Fruit fly (Drosophila melanogaster) whole organism, prepupa: ENCODE data around the gene CG13855.

Experiments used
- CG10631 ChIP-seq: fragments of 200-800 bp; sonication (Bioruptor generic); optimal IDR thresholded peaks from 2 replicates; lab custom pipeline; 2016; ENCODE audit warnings: missing biosample characterization, missing genetic modification characterization
- CG10669 ChIP-seq: fragments of 200-800 bp; sonication (Bioruptor generic); optimal IDR thresholded peaks from 3 replicates; lab custom pipeline; 2018; ENCODE audit warnings: missing biosample characterization, mild to moderate bottlenecking, missing genetic modification characterization, moderate library complexity
- CG11294 ChIP-seq: fragments of 200-800 bp; sonication (Bioruptor generic); IDR thresholded peaks from 2 replicates; pipeline ENCODE4 v1.3.6; 2022; ENCODE audit warnings: missing biosample characterization, missing genetic modification characterization
- CG11762 ChIP-seq: fragments of 200-800 bp; sonication (Bioruptor generic); optimal IDR thresholded peaks from 3 replicates; lab custom pipeline; 2016; ENCODE audit warnings: missing biosample characterization, missing genetic modification characterization; ENCODE audit not compliant: insufficient read depth
- CG11902 ChIP-seq: fragments of 200-800 bp; sonication (Bioruptor generic); optimal IDR thresholded peaks from 3 replicates; lab custom pipeline; 2016; ENCODE audit warnings: missing biosample characterization, missing genetic modification characterization
- CG15336 ChIP-seq: fragments of 200-800 bp; sonication (Bioruptor generic); IDR thresholded peaks from 2 replicates; pipeline ENCODE4 v1.3.6; 2022; ENCODE audit warnings: missing biosample characterization, missing genetic modification characterization
- CG1621 ChIP-seq: fragments of 200-800 bp; sonication (Bioruptor generic); optimal IDR thresholded peaks from 3 replicates; lab custom pipeline; 2018; ENCODE audit warnings: missing biosample characterization, mild to moderate bottlenecking, missing genetic modification characterization
- CG16779 ChIP-seq: fragments of 200-800 bp; sonication (Bioruptor generic); optimal IDR thresholded peaks from 3 replicates; lab custom pipeline; 2017; ENCODE audit warnings: missing biosample characterization, mild to moderate bottlenecking, missing genetic modification characterization
- CG3032 ChIP-seq: fragments of 200-800 bp; optimal IDR thresholded peaks from 2 replicates; lab custom pipeline; 2019; ENCODE audit warnings: missing biosample characterization, mild to moderate bottlenecking, missing genetic modification characterization, moderate library complexity
- CG31627 ChIP-seq: fragments of 200-800 bp; sonication (Bioruptor generic); optimal IDR thresholded peaks from 3 replicates; lab custom pipeline; 2016; ENCODE audit warnings: missing biosample characterization, missing genetic modification characterization
- CG32006 ChIP-seq: fragments of 200-800 bp; sonication (Bioruptor generic); optimal IDR thresholded peaks from 3 replicates; lab custom pipeline; 2017; ENCODE audit warnings: missing biosample characterization, mild to moderate bottlenecking, missing genetic modification characterization
- CG3919 ChIP-seq: fragments of 200-800 bp; sonication (Bioruptor generic); optimal IDR thresholded peaks from 3 replicates; lab custom pipeline; 2016; ENCODE audit warnings: missing biosample characterization, missing genetic modification characterization
- CG6276 ChIP-seq: fragments of 200-800 bp; sonication (Bioruptor generic); optimal IDR thresholded peaks from 2 replicates; lab custom pipeline; 2017; ENCODE audit warnings: missing biosample characterization, mild to moderate bottlenecking, missing genetic modification characterization
- CG6792 ChIP-seq: fragments of 200-800 bp; sonication (Bioruptor generic); optimal IDR thresholded peaks from 3 replicates; lab custom pipeline; 2016; ENCODE audit warnings: missing biosample characterization, missing genetic modification characterization
- CG6808 ChIP-seq: fragments of 200-800 bp; sonication (Bioruptor generic); optimal IDR thresholded peaks from 3 replicates; lab custom pipeline; 2017; ENCODE audit warnings: missing biosample characterization, missing genetic modification characterization, mild to moderate bottlenecking, moderate library complexity, missing genetic modification reagents
- CG6854 ChIP-seq: fragments of 200-800 bp; sonication (Bioruptor generic); optimal IDR thresholded peaks from 2 replicates; lab custom pipeline; 2017; ENCODE audit warnings: missing biosample characterization, mild to moderate bottlenecking, missing genetic modification characterization
- CG7368 ChIP-seq: fragments of 200-800 bp; sonication (Bioruptor generic); optimal IDR thresholded peaks from 3 replicates; lab custom pipeline; 2016; ENCODE audit warnings: missing biosample characterization, missing genetic modification characterization
- CG8319 ChIP-seq: fragments of 200-800 bp; sonication (Bioruptor generic); optimal IDR thresholded peaks from 3 replicates; lab custom pipeline; 2016; ENCODE audit warnings: missing biosample characterization, missing genetic modification characterization
- CG9139 ChIP-seq: fragments of 200-800 bp; sonication (Bioruptor generic); optimal IDR thresholded peaks from 3 replicates; lab custom pipeline; 2017; ENCODE audit warnings: missing biosample characterization, mild to moderate bottlenecking, missing genetic modification characterization
- Eip75B ChIP-seq: fragments of 200-800 bp; sonication (Bioruptor generic); optimal IDR thresholded peaks from 3 replicates; lab custom pipeline; 2016; ENCODE audit warnings: missing biosample characterization, missing genetic modification characterization
- Ets21C ChIP-seq: fragments of 200-800 bp; sonication (Bioruptor generic); optimal IDR thresholded peaks from 3 replicates; lab custom pipeline; 2016; ENCODE audit warnings: missing biosample characterization, missing genetic modification characterization
- Hr39 ChIP-seq: fragments of 200-800 bp; sonication (Bioruptor generic); optimal IDR thresholded peaks from 2 replicates; lab custom pipeline; 2016; ENCODE audit warnings: missing biosample characterization, missing genetic modification characterization
- Hr4 ChIP-seq: fragments of 200-800 bp; sonication (Bioruptor generic); optimal IDR thresholded peaks from 3 replicates; lab custom pipeline; 2016; ENCODE audit warnings: missing biosample characterization, missing genetic modification characterization
- Lpt ChIP-seq: fragments of 200-800 bp; sonication (Bioruptor generic); optimal IDR thresholded peaks from 3 replicates; lab custom pipeline; 2016; ENCODE audit warnings: missing biosample characterization, missing genetic modification characterization
- Met ChIP-seq: fragments of 200-800 bp; sonication (Bioruptor generic); optimal IDR thresholded peaks from 3 replicates; lab custom pipeline; 2016; ENCODE audit warnings: missing biosample characterization, missing genetic modification characterization
- OdsH ChIP-seq: fragments of 200-800 bp; sonication (Bioruptor generic); optimal IDR thresholded peaks from 3 replicates; lab custom pipeline; 2016; ENCODE audit warnings: missing biosample characterization, missing genetic modification characterization
- Smox ChIP-seq: fragments of 200-800 bp; sonication (Bioruptor generic); optimal IDR thresholded peaks from 3 replicates; lab custom pipeline; 2016; ENCODE audit warnings: missing biosample characterization, missing genetic modification characterization
- Sox102F ChIP-seq: fragments of 200-800 bp; sonication (Bioruptor generic); optimal IDR thresholded peaks from 2 replicates; lab custom pipeline; 2016; ENCODE audit warnings: missing biosample characterization, mild to moderate bottlenecking, missing genetic modification characterization
- Sox14 ChIP-seq: fragments of 200-800 bp; sonication (Bioruptor generic); optimal IDR thresholded peaks from 3 replicates; lab custom pipeline; 2016; ENCODE audit warnings: missing biosample characterization, missing genetic modification characterization
- Sox15 ChIP-seq: fragments of 200-800 bp; sonication (Bioruptor generic); optimal IDR thresholded peaks from 3 replicates; lab custom pipeline; 2016; ENCODE audit warnings: missing biosample characterization, missing genetic modification characterization
- acj6 ChIP-seq: fragments of 200-800 bp; sonication (Bioruptor generic); optimal IDR thresholded peaks from 3 replicates; lab custom pipeline; 2016; ENCODE audit warnings: missing biosample characterization, missing genetic modification characterization
- cyc ChIP-seq: fragments of 200-800 bp; sonication (Bioruptor generic); optimal IDR thresholded peaks from 3 replicates; lab custom pipeline; 2016; ENCODE audit warnings: missing biosample characterization, missing genetic modification characterization
- dsx ChIP-seq: fragments of 200-800 bp; optimal IDR thresholded peaks from 3 replicates; lab custom pipeline; 2019; ENCODE audit warnings: missing biosample characterization, mild to moderate bottlenecking, missing genetic modification characterization, moderate library complexity; ENCODE audit not compliant: poor library complexity, severe bottlenecking
- eg ChIP-seq: fragments of 200-800 bp; sonication (Bioruptor generic); IDR thresholded peaks from 3 replicates; pipeline ENCODE4 v1.3.6; 2022; ENCODE audit warnings: missing biosample characterization, missing genetic modification characterization
- esn ChIP-seq: fragments of 200-800 bp; sonication (Bioruptor generic); optimal IDR thresholded peaks from 2 replicates; lab custom pipeline; 2016; ENCODE audit warnings: missing biosample characterization, mild to moderate bottlenecking, missing genetic modification characterization, moderate library complexity
- fd59A ChIP-seq: fragments of 200-800 bp; sonication (Bioruptor generic); optimal IDR thresholded peaks from 2 replicates; lab custom pipeline; 2017; ENCODE audit warnings: missing biosample characterization, mild to moderate bottlenecking, missing genetic modification characterization, missing genetic modification reagents
- fkh ChIP-seq: fragments of 200-800 bp; sonication (Bioruptor generic); optimal IDR thresholded peaks from 3 replicates; lab custom pipeline; 2017; ENCODE audit warnings: missing biosample characterization, mild to moderate bottlenecking, missing genetic modification characterization, moderate library complexity
- lz ChIP-seq: fragments of 200-800 bp; sonication (Bioruptor generic); optimal IDR thresholded peaks from 3 replicates; lab custom pipeline; 2016; ENCODE audit warnings: missing biosample characterization, missing genetic modification characterization
- pdm3 ChIP-seq: fragments of 200-800 bp; sonication (Bioruptor generic); optimal IDR thresholded peaks from 3 replicates; lab custom pipeline; 2016; ENCODE audit warnings: missing biosample characterization, missing genetic modification characterization
- salr ChIP-seq, 2 experiments: fragments of 200-800 bp; sonication (Bioruptor generic); optimal IDR thresholded peaks; 3 replicates each; lab custom pipeline; 2016 to 2018; ENCODE audit warnings: missing biosample characterization in 2 of 2, missing genetic modification characterization in 2 of 2, mild to moderate bottlenecking in 1 of 2
- spab ChIP-seq: fragments of 200-800 bp; sonication (Bioruptor generic); optimal IDR thresholded peaks from 2 replicates; lab custom pipeline; 2017; ENCODE audit warnings: missing biosample characterization, mild to moderate bottlenecking, missing genetic modification characterization, missing genetic modification reagents
- ss ChIP-seq, 2 experiments: fragments of 200-800 bp; sonication (Bioruptor generic); optimal IDR thresholded peaks; 2 replicates in 1 of 2; 3 replicates in 1 of 2; lab custom pipeline; 2017 to 2018; ENCODE audit warnings: mild to moderate bottlenecking in 2 of 2, missing biosample characterization in 2 of 2, missing genetic modification characterization in 2 of 2, moderate library complexity in 1 of 2
- svp ChIP-seq: fragments of 200-800 bp; sonication (Bioruptor generic); peaks from one replicate; lab custom pipeline; 2016; ENCODE audit warnings: missing biosample characterization, missing genetic modification characterization
- vri ChIP-seq: fragments of 200-800 bp; sonication (Bioruptor generic); optimal IDR thresholded peaks from 3 replicates; lab custom pipeline; 2016; ENCODE audit warnings: missing biosample characterization, mild to moderate bottlenecking, missing genetic modification characterization

The CG13855 gene

DNA sequence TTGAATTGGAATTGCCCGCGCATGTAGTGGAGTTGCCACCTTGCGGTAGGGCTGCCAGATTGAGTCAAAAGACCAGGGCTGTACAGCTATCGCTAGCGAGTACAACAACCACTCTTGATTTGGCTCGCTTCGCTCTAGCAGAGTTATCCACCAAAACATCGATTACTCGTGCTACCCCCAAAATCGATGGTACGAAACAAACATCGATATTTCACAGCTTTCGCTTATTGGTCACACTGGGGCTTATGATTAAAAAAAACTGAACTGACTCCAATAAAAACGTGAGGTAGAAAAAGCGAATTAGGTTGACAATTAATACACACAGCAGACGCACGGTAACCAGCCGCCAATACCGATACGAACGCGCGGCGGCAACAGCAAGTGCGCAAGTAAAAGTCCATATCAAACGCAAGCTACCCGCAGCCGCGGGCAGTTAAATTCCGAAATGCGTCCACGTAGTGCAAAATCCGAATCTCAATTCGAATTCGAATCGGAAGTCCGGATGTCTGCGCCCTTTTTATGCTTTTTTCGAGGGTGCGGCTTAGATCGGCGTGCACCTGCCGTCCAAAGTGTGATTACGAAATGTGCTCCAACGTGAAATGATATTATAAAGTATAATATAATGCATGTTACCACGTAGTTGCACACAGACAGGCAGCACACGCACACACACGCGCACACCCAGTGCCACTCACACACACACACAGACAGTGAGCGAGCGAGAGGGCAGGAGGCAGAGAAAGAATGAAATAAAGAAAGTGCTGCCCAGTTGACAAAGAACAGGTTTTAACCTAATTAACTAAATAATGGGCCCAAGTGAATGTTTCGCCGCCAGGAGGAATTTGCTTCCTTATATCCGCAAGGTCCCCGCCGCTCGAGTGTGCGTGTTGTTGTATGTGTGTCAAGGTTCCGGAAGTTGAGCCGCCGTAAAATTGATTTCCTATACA lies 49.0 kb upstream of the CG13855 start, which contains the start of gene Sar1 (continued):
- TF ChIP-seq fd59A (GFP tag; lab: Kevin White, UChicago): no peak
- TF ChIP-seq Sox14 (GFP tag; lab: Kevin White, UChicago): peak; percentile 71
- peak; percentile 73 for TF ChIP-seq Eip75B (GFP tag; lab: Kevin White, UChicago)
- no peak for TF ChIP-seq CG6792 (GFP tag; lab: Kevin White, UChicago)

DNA sequence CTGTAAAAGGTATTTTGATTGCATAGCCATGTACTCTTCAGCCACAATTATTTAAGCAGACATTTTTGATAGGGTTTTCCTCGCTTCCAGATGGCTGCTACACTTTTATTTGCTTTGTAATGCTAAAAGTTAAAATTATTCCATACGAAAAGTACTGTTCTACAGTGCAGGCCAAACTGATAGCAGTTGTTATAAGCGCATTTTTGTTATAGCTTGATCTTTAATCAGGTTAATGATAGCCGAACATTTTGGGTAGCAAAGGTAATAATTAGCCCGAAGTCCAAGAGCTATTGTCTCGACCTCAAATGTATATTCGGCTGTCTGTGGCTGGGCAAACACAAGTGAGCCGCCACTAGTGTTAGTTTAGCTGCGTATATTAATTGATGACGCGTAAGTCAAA lies 47.8 kb upstream of the CG13855 start:
- TF ChIP-seq CG3919 (GFP tag; lab: Kevin White, UChicago): no peak
- no peak for TF ChIP-seq CG11762 (GFP tag; lab: Kevin White, UChicago)
- peak; percentile 43 for TF ChIP-seq fkh (GFP tag; lab: Kevin White, UChicago)

DNA sequence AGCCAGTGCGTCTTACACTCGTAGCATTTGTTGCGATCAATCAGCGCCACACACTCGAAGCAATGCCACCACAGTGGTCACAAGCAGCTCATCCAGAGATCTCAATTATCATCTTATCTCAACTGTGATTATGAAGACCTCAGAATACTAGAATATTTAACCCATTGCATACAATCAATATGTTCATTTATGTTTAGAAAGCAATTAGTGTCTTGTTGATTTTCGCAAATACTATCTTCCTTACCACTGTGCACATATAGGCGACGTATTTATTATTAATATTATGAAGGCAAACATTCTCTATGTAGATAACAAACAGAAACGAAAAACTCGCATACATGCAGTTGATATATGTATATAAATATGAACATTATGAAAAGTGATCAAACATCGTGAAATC lies 46.9 kb upstream of the CG13855 start:
- TF ChIP-seq pdm3 (GFP tag; lab: Kevin White, UChicago) (peak; percentile 90), CG31627 (GFP tag; lab: Kevin White, UChicago) (peak; percentile 68), Smox (GFP tag; lab: Kevin White, UChicago) (peak; percentile 81), lz (GFP tag; lab: Kevin White, UChicago) (peak; percentile 62), acj6 (GFP tag; lab: Kevin White, UChicago) (peak; percentile 86), CG6792 (GFP tag; lab: Kevin White, UChicago) (peak; percentile 79), CG6276 (GFP tag; lab: Kevin White, UChicago) (peak; percentile 82), CG11902 (GFP tag; lab: Kevin White, UChicago) (peak; percentile 63), cyc (GFP tag; lab: Kevin White, UChicago) (peak; percentile 64), CG6854 (GFP tag; lab: Kevin White, UChicago) (no peak), Hr39 (GFP tag; lab: Kevin White, UChicago) (peak; percentile 80), dsx (GFP tag; lab: Kevin White, UChicago) (peak; percentile 76), vri (GFP tag; lab: Kevin White, UChicago) (peak; percentile 82), svp (GFP tag; lab: Kevin White, UChicago) (peak; percentile 96), CG7368 (GFP tag; lab: Kevin White, UChicago) (peak; percentile 81), esn (peak; percentile 79), CG8319 (GFP tag; lab: Kevin White, UChicago) (peak; percentile 61), Ets21C (GFP tag; lab: Kevin White, UChicago) (peak; percentile 53), CG11294 (peak; percentile 84), Lpt (peak; percentile 70), Sox102F (GFP tag; lab: Kevin White, UChicago) (peak; percentile 77), CG16779 (tag; lab: Kevin White, UChicago) (peak; percentile 36), Hr4 (peak; percentile 89), salr (GFP tag; optimal IDR thresholded peaks at IDR 0.05; lab: Kevin White, UChicago) (peak; percentile 69 to 74), CG6808 (GFP tag; lab: Kevin White, UChicago) (peak; percentile 72), fd59A (GFP tag; lab: Kevin White, UChicago) (peak; percentile 53), CG3032 (tag; lab: Kevin White, UChicago) (peak; percentile 71), OdsH (GFP tag; lab: Kevin White, UChicago) (peak; percentile 88), spab (GFP tag; lab: Kevin White, UChicago) (peak; percentile 78), CG15336 (GFP tag; lab: Robert Waterston, UW) (peak; percentile 88), Sox15 (peak; percentile 71), ss (GFP tag; optimal IDR thresholded peaks at IDR 0.05; lab: Kevin White, UChicago) (peak; percentile 34 to 68), CG9139 (no peak), CG32006 (GFP tag; lab: Kevin White, UChicago) (peak; percentile 84), Sox14 (GFP tag; lab: Kevin White, UChicago) (peak; percentile 87), CG1621 (tag; lab: Kevin White, UChicago) (peak; percentile 82), Met (peak; percentile 77), eg (GFP tag; lab: Robert Waterston, UW) (peak; percentile 94), CG10669 (GFP tag; lab: Kevin White, UChicago) (peak; percentile 83), CG3919 (GFP tag; lab: Kevin White, UChicago) (peak; percentile 81), CG10631 (GFP tag; lab: Kevin White, UChicago) (peak; percentile 57)
